Fruit fly (Drosophila melanogaster): ENCODE measurements around the gene CG43392.

Gene CG43392

dm6 chr3L:22071687-22072394 lies 42.3 kb upstream of the CG43392 start, which contains the start of gene CG7139 (continued):
- TF ChIP-seq eyg (GFP tag; optimal IDR thresholded peaks at IDR 0.05), result no peak

dm6 chr3L:22070506-22070905 lies 40.9 kb upstream of the CG43392 start:
- TF ChIP-seq onecut (GFP tag; IDR thresholded peaks at IDR 0.05), result no peak
- TF ChIP-seq peb (GFP tag; IDR thresholded peaks at IDR 0.05), result no peak
- no peak for TF ChIP-seq Ravus (GFP tag; IDR thresholded peaks at IDR 0.05)
- no peak for TF ChIP-seq CG11093 (GFP tag; IDR thresholded peaks at IDR 0.05)

dm6 chr3L:22065694-22066093 lies 36.1 kb upstream of the CG43392 start, which contains the start of gene CG14561:
TSS of gene CG14561 (plus strand) at chr3L:22065907.
- TF ChIP-seq HmgD (GFP tag; optimal IDR thresholded peaks at IDR 0.05) (peak; percentile 63), pho (GFP tag; optimal IDR thresholded peaks at IDR 0.05) (no peak), Pdp1 (GFP tag; optimal IDR thresholded peaks at IDR 0.05) (peak in 1 of 2 experiments; percentile 6), chif (GFP tag; optimal IDR thresholded peaks at IDR 0.05) (peak in 1 of 2 experiments; percentile 39), ac (GFP tag; optimal IDR thresholded peaks at IDR 0.05) (no peak), sob (GFP tag; IDR thresholded peaks at IDR 0.05) (0 out of 2 replicates have a peak, but pooled peaks have one; percentile 12), hb (GFP tag; IDR thresholded peaks at IDR 0.05; ENCODE audit: partially characterized antibody) (peak; percentile 88), CG13424 (tag; optimal IDR thresholded peaks at IDR 0.05) (no peak), CG7271 (tag; optimal IDR thresholded peaks at IDR 0.05) (no peak), ato (GFP tag; IDR thresholded peaks at IDR 0.05; ENCODE audit: partially characterized antibody) (peak; percentile 84), row (GFP tag; IDR thresholded peaks at IDR 0.05) (peak; percentile 80), tna (GFP tag; IDR thresholded peaks at IDR 0.05; ENCODE audit: partially characterized antibody) (peak; percentile 89), gfzf (GFP tag; optimal IDR thresholded peaks at IDR 0.05) (peak; percentile 40), CG33557 (GFP tag; optimal IDR thresholded peaks at IDR 0.05) (peak; percentile 1), CG6254 (GFP tag; optimal IDR thresholded peaks at IDR 0.05) (no peak), CG4282 (GFP tag; optimal IDR thresholded peaks at IDR 0.05) (peak; percentile 10), CG1529 (GFP tag; optimal IDR thresholded peaks at IDR 0.05) (no peak), HLH54F (GFP tag; optimal IDR thresholded peaks at IDR 0.05) (peak; percentile 26), tin (GFP tag; optimal IDR thresholded peaks at IDR 0.05) (peak; percentile 34), CG2120 (GFP tag; optimal IDR thresholded peaks at IDR 0.05) (peak; percentile 44), Mrtf (GFP tag; IDR thresholded peaks at IDR 0.05) (no peak), YL-1 (GFP tag; optimal IDR thresholded peaks at IDR 0.05) (peak; percentile 28), vnd (GFP tag; IDR thresholded peaks at IDR 0.05; ENCODE audit: partially characterized antibody) (peak; percentile 90), CG18262 (tag; optimal IDR thresholded peaks at IDR 0.05) (no peak), Dbx (GFP tag; IDR thresholded peaks at IDR 0.05) (0 out of 3 replicates have a peak, but pooled peaks have one; percentile 29), en (GFP tag; optimal IDR thresholded peaks at IDR 0.05) (no peak), Dip2 (GFP tag; IDR thresholded peaks at IDR 0.05) (no peak), gcm (GFP tag; optimal IDR thresholded peaks at IDR 0.05) (peak; percentile 37), CG9727 (GFP tag; optimal IDR thresholded peaks at IDR 0.05) (peak; percentile 12), Adf1 (GFP tag; IDR thresholded peaks at IDR 0.05) (no peak), CG1647 (GFP tag; optimal IDR thresholded peaks at IDR 0.05) (peak; percentile 18), CG16863 (GFP tag; optimal IDR thresholded peaks at IDR 0.05) (no peak), cas (GFP tag; IDR thresholded peaks at IDR 0.05) (peak; percentile 34; the same call in 1 of the 2 replicates), Myb (GFP tag; optimal IDR thresholded peaks at IDR 0.05) (peak; percentile 88), nerfin-2 (GFP tag; IDR thresholded peaks at IDR 0.05; ENCODE audit: partially characterized antibody) (peak; percentile 88), CG2678 (tag; optimal IDR thresholded peaks at IDR 0.05) (no peak), CG15696 (tag; optimal IDR thresholded peaks at IDR 0.05) (no peak), CG9437 (GFP tag; optimal IDR thresholded peaks at IDR 0.05) (no peak), CG3065 (GFP tag; optimal IDR thresholded peaks at IDR 0.05) (no peak), CG4360 (GFP tag; IDR thresholded peaks at IDR 0.05) (peak; percentile 75), vvl (GFP tag; IDR thresholded peaks at IDR 0.05) (peak; percentile 16; the same call in 1 of the 2 replicates)

All from whole organism, embryonic.